Worm (Caenorhabditis elegans) whole organism, L2 larva: ENCODE data around the gene acr-21.

Experiments used
- Y55F3AM.14 ChIP-seq: fragments of 200-800 bp; sonication (Bioruptor generic); optimal IDR thresholded peaks from 2 replicates; lab custom pipeline; 2018; ENCODE audit warnings: mild to moderate bottlenecking, missing genetic modification characterization, missing compliant biosample characterization
- ZK546.5 ChIP-seq: sonication (generic microtip); optimal IDR thresholded peaks from 2 replicates; lab custom pipeline; 2017; ENCODE audit warnings: missing biosample characterization, missing genetic modification characterization
- alr-1 ChIP-seq: fragments of 150-350 bp; optimal IDR thresholded peaks from 2 replicates; lab custom pipeline; 2014; ENCODE audit warnings: missing biosample characterization, missing genetic modification characterization
- aly-2 ChIP-seq: fragments of 150-350 bp; optimal IDR thresholded peaks from 2 replicates; lab custom pipeline; 2014; ENCODE audit warnings: missing biosample characterization, missing genetic modification characterization
- ama-1 ChIP-seq: fragments of 150-350 bp; optimal IDR thresholded peaks from 2 replicates; lab custom pipeline; 2018; ENCODE audit warnings: inconsistent platforms
- blmp-1 ChIP-seq: sonication (generic microtip); optimal IDR thresholded peaks from 2 replicates; lab custom pipeline; 2017; ENCODE audit warnings: missing genetic modification characterization, mild to moderate bottlenecking, missing compliant biosample characterization, antibody characterized with exemption, moderate library complexity; ENCODE audit not compliant: insufficient read depth
- ceh-16 ChIP-seq: fragments of 150-350 bp; optimal IDR thresholded peaks from 2 replicates; lab custom pipeline; 2014; ENCODE audit warnings: missing biosample characterization, missing genetic modification characterization
- ceh-82 ChIP-seq: fragments of 150-350 bp; optimal IDR thresholded peaks from 2 replicates; lab custom pipeline; 2014; ENCODE audit warnings: missing biosample characterization, missing genetic modification characterization
- crh-2 ChIP-seq: sonication (generic microtip); optimal IDR thresholded peaks from 2 replicates; lab custom pipeline; 2017; ENCODE audit warnings: missing biosample characterization, missing genetic modification characterization
- dmd-4 ChIP-seq: sonication (generic microtip); optimal IDR thresholded peaks from 2 replicates; lab custom pipeline; 2017; ENCODE audit warnings: missing biosample characterization, missing genetic modification characterization
- egl-27 ChIP-seq: sonication (generic microtip); optimal IDR thresholded peaks from 3 replicates; lab custom pipeline; 2017; ENCODE audit warnings: missing biosample characterization, missing genetic modification reagents, missing genetic modification characterization
- elt-1 ChIP-seq: fragments of 150-350 bp; optimal IDR thresholded peaks from 2 replicates; lab custom pipeline; 2014; ENCODE audit warnings: missing biosample characterization, missing genetic modification characterization
- elt-3 ChIP-seq: sonication (generic microtip); optimal IDR thresholded peaks from 2 replicates; lab custom pipeline; 2017; ENCODE audit warnings: missing biosample characterization, missing genetic modification characterization
- fos-1 ChIP-seq: fragments of 150-350 bp; optimal IDR thresholded peaks from 2 replicates; lab custom pipeline; 2014; ENCODE audit warnings: missing biosample characterization, missing genetic modification characterization
- lin-11 ChIP-seq: fragments of 150-350 bp; sonication (generic microtip); optimal IDR thresholded peaks from 2 replicates; lab custom pipeline; 2014; ENCODE audit warnings: missing biosample characterization, missing genetic modification characterization, inconsistent platforms, mixed read lengths
- lin-13 ChIP-seq: fragments of 150-350 bp; optimal IDR thresholded peaks from 2 replicates; lab custom pipeline; 2014; ENCODE audit warnings: missing biosample characterization, missing genetic modification reagents, missing genetic modification characterization
- mab-5 ChIP-seq: fragments of 150-350 bp; optimal IDR thresholded peaks from 2 replicates; lab custom pipeline; 2014; ENCODE audit warnings: missing biosample characterization, missing genetic modification characterization
- mbf-1 ChIP-seq: sonication (generic microtip); optimal IDR thresholded peaks from 2 replicates; lab custom pipeline; 2017; ENCODE audit warnings: missing biosample characterization, missing genetic modification characterization
- mdl-1 ChIP-seq, 2 experiments: fragments of 150-350 bp in 1 of 2; sonication (generic microtip) in 1 of 2; optimal IDR thresholded peaks; 2 replicates each; lab custom pipeline; 2017; ENCODE audit warnings: missing biosample characterization in 2 of 2, missing genetic modification characterization in 2 of 2
- nhr-10 ChIP-seq: sonication (generic microtip); optimal IDR thresholded peaks from 2 replicates; lab custom pipeline; 2017; ENCODE audit warnings: missing biosample characterization, missing genetic modification characterization
- nhr-12 ChIP-seq: fragments of 150-350 bp; optimal IDR thresholded peaks from 2 replicates; lab custom pipeline; 2014; ENCODE audit warnings: missing biosample characterization, missing genetic modification characterization
- nhr-129 ChIP-seq: fragments of 150-350 bp; optimal IDR thresholded peaks from 2 replicates; lab custom pipeline; 2014; ENCODE audit warnings: missing biosample characterization, missing genetic modification characterization
- nhr-21 ChIP-seq: fragments of 150-350 bp; optimal IDR thresholded peaks from 2 replicates; lab custom pipeline; 2014; ENCODE audit warnings: missing biosample characterization, missing genetic modification characterization
- nhr-23 ChIP-seq: fragments of 150-350 bp; optimal IDR thresholded peaks from 2 replicates; lab custom pipeline; 2014; ENCODE audit warnings: missing biosample characterization, missing genetic modification reagents, missing genetic modification characterization
- nhr-237 ChIP-seq: fragments of 150-350 bp; optimal IDR thresholded peaks from 2 replicates; lab custom pipeline; 2014; ENCODE audit warnings: missing biosample characterization, missing genetic modification characterization
- nhr-25 ChIP-seq: fragments of 150-350 bp; sonication (generic microtip); optimal IDR thresholded peaks from 3 replicates; lab custom pipeline; 2014; ENCODE audit warnings: missing biosample characterization, missing genetic modification characterization
- nhr-6 ChIP-seq: fragments of 150-350 bp; optimal IDR thresholded peaks from 2 replicates; lab custom pipeline; 2014; ENCODE audit warnings: missing biosample characterization, missing genetic modification characterization
- nhr-77 ChIP-seq: fragments of 150-350 bp; optimal IDR thresholded peaks from 2 replicates; lab custom pipeline; 2014; ENCODE audit warnings: missing biosample characterization, missing genetic modification characterization
- peb-1 ChIP-seq: fragments of 150-350 bp; optimal IDR thresholded peaks from 2 replicates; lab custom pipeline; 2014; ENCODE audit warnings: missing biosample characterization, missing genetic modification characterization
- sem-4 ChIP-seq: fragments of 150-350 bp; optimal IDR thresholded peaks from 2 replicates; lab custom pipeline; 2014; ENCODE audit warnings: missing biosample characterization, missing genetic modification reagents, missing genetic modification characterization
- skn-1 ChIP-seq: sonication (generic microtip); optimal IDR thresholded peaks from 2 replicates; lab custom pipeline; 2017; ENCODE audit warnings: missing biosample characterization, missing genetic modification characterization
- sma-3 ChIP-seq: sonication (generic microtip); optimal IDR thresholded peaks from 2 replicates; lab custom pipeline; 2016; ENCODE audit warnings: missing genetic modification reagents, missing genetic modification characterization, missing compliant biosample characterization
- sma-9 ChIP-seq, 2 experiments: fragments of 150-350 bp in 1 of 2; sonication (generic microtip) in 1 of 2; optimal IDR thresholded peaks; 2 replicates each; lab custom pipeline; 2014 to 2016; ENCODE audit warnings: missing genetic modification characterization in 2 of 2, mild to moderate bottlenecking in 1 of 2, missing biosample characterization in 1 of 2, missing compliant biosample characterization in 1 of 2, missing genetic modification reagents in 1 of 2, moderate library complexity in 1 of 2
- snpc-4 ChIP-seq: fragments of 150-350 bp; optimal IDR thresholded peaks from 2 replicates; lab custom pipeline; 2014; ENCODE audit warnings: missing biosample characterization, missing genetic modification characterization
- unc-39 ChIP-seq: fragments of 150-350 bp; optimal IDR thresholded peaks from 2 replicates; lab custom pipeline; 2014; ENCODE audit warnings: missing biosample characterization, missing genetic modification characterization
- unc-55 ChIP-seq: fragments of 150-350 bp; sonication (generic microtip); optimal IDR thresholded peaks from 3 replicates; lab custom pipeline; 2014; ENCODE audit warnings: missing biosample characterization, missing genetic modification reagents, missing genetic modification characterization
- unc-62 ChIP-seq: fragments of 150-350 bp; optimal IDR thresholded peaks from 2 replicates; lab custom pipeline; 2014; ENCODE audit warnings: missing biosample characterization, missing genetic modification reagents, missing genetic modification characterization
- ztf-1 ChIP-seq: fragments of 200-800 bp; sonication (Bioruptor generic); conservative IDR thresholded peaks from 2 replicates; pipeline ENCODE4 v1.3.6; 2022; ENCODE audit warnings: missing genetic modification characterization, missing compliant biosample characterization
- ztf-11 ChIP-seq: sonication (generic microtip); optimal IDR thresholded peaks from 2 replicates; lab custom pipeline; 2017; ENCODE audit warnings: missing biosample characterization, missing genetic modification characterization
- ztf-4 ChIP-seq: fragments of 150-350 bp; optimal IDR thresholded peaks from 2 replicates; lab custom pipeline; 2014; ENCODE audit warnings: missing biosample characterization, missing genetic modification characterization

acr-21 gene

DNA sequence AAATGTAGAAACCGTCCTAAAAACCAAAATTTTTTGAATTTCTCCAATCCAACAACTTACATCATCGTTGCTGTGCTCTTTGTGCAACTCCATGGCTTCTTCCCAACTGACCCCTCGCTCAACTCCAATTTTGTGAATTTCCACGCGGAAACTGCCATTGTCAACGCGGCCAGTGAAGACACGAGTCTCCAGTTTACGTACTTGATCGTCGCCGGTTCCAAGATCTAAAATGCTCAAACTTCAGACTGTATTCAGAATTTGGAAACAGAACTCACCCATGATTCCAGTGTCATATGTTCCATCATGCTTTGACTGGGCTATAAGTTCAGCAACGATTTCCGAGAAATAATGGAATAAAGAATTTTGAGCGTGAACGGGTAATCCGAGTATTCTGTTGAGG is 12.4 kb downstream of the acr-21 start:
- TF ChIP-seq lin-11 = no peak
- TF ChIP-seq unc-39 = no peak
- no peak for TF ChIP-seq nhr-237
- no peak for TF ChIP-seq nhr-12 (tag; lab: Kevin White, UChicago)
- TF ChIP-seq elt-1 (tag; lab: Kevin White, UChicago) = no peak
- no peak for TF ChIP-seq Y55F3AM.14 (GFP tag; lab: Kevin White, UChicago)
- TF ChIP-seq skn-1 = no peak
- TF ChIP-seq peb-1 (tag; lab: Kevin White, UChicago) = no peak
- TF ChIP-seq nhr-25 = no peak
- TF ChIP-seq ceh-16 = no peak

DNA sequence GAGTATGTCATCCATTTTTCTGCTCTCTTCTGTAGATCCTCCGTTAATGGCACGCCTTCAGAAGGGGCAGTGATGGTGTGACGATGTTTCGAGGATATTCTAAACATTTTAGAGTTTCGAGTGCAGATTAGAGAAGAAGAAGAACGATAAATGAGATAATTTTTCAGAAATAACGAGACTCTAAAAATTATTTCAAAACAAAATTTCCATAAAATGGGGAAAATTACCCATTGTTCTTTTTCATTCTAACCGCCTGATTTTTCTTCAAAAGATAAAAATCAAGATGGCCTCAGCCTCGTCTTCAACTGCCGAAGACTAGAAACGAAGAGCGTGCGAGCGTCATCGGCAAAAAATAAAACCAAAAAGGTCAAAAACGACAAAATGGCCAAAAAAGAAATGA is 19.4 kb downstream of the acr-21 start, which contains the start of gene let-765:
TSS of gene let-765 (minus strand) at position 101 of the 400 bp plus-strand sequence.
- TF ChIP-seq ZK546.5 (tag; lab: Kevin White, UChicago) (no peak), fos-1 (tag; lab: Kevin White, UChicago) (no peak), ztf-4 (no peak), dmd-4 (no peak), nhr-23 (tag; lab: Kevin White, UChicago) (no peak), unc-62 (no peak), snpc-4 (no peak)

- TF ChIP-seq nhr-237 (no peak), nhr-6 (no peak), ama-1 (lab: Kevin White, UChicago) (no peak), ztf-1 (no peak), lin-13 (no peak), elt-3 (no peak), crh-2 (no peak), mdl-1 (tag; optimal IDR thresholded peaks at IDR 0.05; lab: Kevin White, UChicago) (no peak), egl-27 (tag; lab: Kevin White, UChicago) (no peak), skn-1 (no peak), nhr-129 (peak; percentile 33), unc-55 (GFP tag; lab: Kevin White, UChicago) (no peak), fos-1 (tag; lab: Kevin White, UChicago) (peak; percentile 19)
Measured at ce11 chrIII:6603185-6603584, 21.5 kb downstream of the acr-21 start.

ce11 chrIII:6604317-6604716 is 22.6 kb downstream of the acr-21 start:
- peak; percentile 62 for TF ChIP-seq fos-1 (tag; lab: Kevin White, UChicago)
- peak; percentile 18 for TF ChIP-seq crh-2
- no peak for TF ChIP-seq dmd-4
- TF ChIP-seq aly-2 (tag; lab: Kevin White, UChicago) = no peak
- TF ChIP-seq blmp-1 (tag; lab: Kevin White, UChicago) = peak; percentile 18
- no peak for TF ChIP-seq elt-1 (tag; lab: Kevin White, UChicago)
- TF ChIP-seq snpc-4 = no peak
- TF ChIP-seq skn-1 = no peak
- no peak for TF ChIP-seq nhr-129
- TF ChIP-seq egl-27 (tag; lab: Kevin White, UChicago) = no peak
- TF ChIP-seq peb-1 (tag; lab: Kevin White, UChicago) = no peak
- TF ChIP-seq sma-9 (GFP tag; optimal IDR thresholded peaks at IDR 0.05; lab: Kevin White, UChicago) = peak; percentile 29
- TF ChIP-seq sma-9 (tag; optimal IDR thresholded peaks at IDR 0.05; lab: Kevin White, UChicago) = no peak
- TF ChIP-seq mab-5 (tag; lab: Kevin White, UChicago) = no peak

ce11 chrIII:6605442-6605992 is 23.8 kb downstream of the acr-21 start:
- peak; percentile 63 for TF ChIP-seq sma-9 (GFP tag; optimal IDR thresholded peaks at IDR 0.05; lab: Kevin White, UChicago)
- no peak for TF ChIP-seq sma-9 (tag; optimal IDR thresholded peaks at IDR 0.05; lab: Kevin White, UChicago)
- TF ChIP-seq fos-1 (tag; lab: Kevin White, UChicago) = peak; percentile 3
- TF ChIP-seq aly-2 (tag; lab: Kevin White, UChicago) = no peak
- TF ChIP-seq, all 48 proteins: peak for 2

ce11 chrIII:6606022-6606467 is 24.4 kb downstream of the acr-21 start:
- TF ChIP-seq nhr-23 (tag; lab: Kevin White, UChicago) (no peak), ama-1 (lab: Kevin White, UChicago) (peak; percentile 73), lin-11 (peak; percentile 4), nhr-10 (tag; lab: Kevin White, UChicago) (no peak), mbf-1 (tag; lab: Kevin White, UChicago) (no peak), peb-1 (tag; lab: Kevin White, UChicago) (no peak), unc-39 (no peak), nhr-77 (tag; lab: Kevin White, UChicago) (no peak), unc-62 (no peak), Y55F3AM.14 (GFP tag; lab: Kevin White, UChicago) (peak; percentile 64), alr-1 (no peak), elt-1 (tag; lab: Kevin White, UChicago) (no peak), sma-3 (peak; percentile 78), blmp-1 (tag; lab: Kevin White, UChicago) (peak; percentile 54), elt-3 (no peak), skn-1 (no peak), nhr-25 (peak; percentile 52), nhr-21 (tag; lab: Kevin White, UChicago) (peak; percentile 58), mab-5 (tag; lab: Kevin White, UChicago) (peak; percentile 63), nhr-6 (peak; percentile 82), ceh-82 (tag; lab: Kevin White, UChicago) (no peak), egl-27 (tag; lab: Kevin White, UChicago) (peak; percentile 8), lin-13 (peak; percentile 82), ztf-11 (tag; lab: Kevin White, UChicago) (no peak), nhr-237 (no peak), sem-4 (tag; lab: Kevin White, UChicago) (peak; percentile 58), nhr-129 (peak; percentile 88)
